Worm (Caenorhabditis elegans) whole organism, young adult: ENCODE results near the gene hcf-1.
A peak's percentile ranks its signal among the peaks of the same experiment; 100 is the strongest.

ENCODE experiments used
- B0019.2 ChIP-seq: fragments of 200-800 bp; sonication (Bioruptor generic); conservative IDR thresholded peaks from 2 replicates; pipeline ENCODE4 v1.3.6; 2022; ENCODE audit warnings: missing genetic modification reagents, missing genetic modification characterization, missing compliant biosample characterization
- B0035.1 ChIP-seq: sonication (generic microtip); optimal IDR thresholded peaks from 2 replicates; lab custom pipeline; 2016; ENCODE audit warnings: missing genetic modification characterization, mild to moderate bottlenecking, missing compliant biosample characterization, missing genotype, missing genetic modification reagents
- F10E7.11 ChIP-seq: sonication (generic microtip); optimal IDR thresholded peaks from 2 replicates; lab custom pipeline; 2017; ENCODE audit warnings: mild to moderate bottlenecking, missing genetic modification characterization, moderate library complexity, missing compliant biosample characterization
- F23B12.7 ChIP-seq: sonication (generic microtip); optimal IDR thresholded peaks from 2 replicates; lab custom pipeline; 2017; ENCODE audit warnings: missing genetic modification characterization, mild to moderate bottlenecking, missing compliant biosample characterization, antibody characterized with exemption, moderate library complexity; ENCODE audit not compliant: insufficient read depth
- F37B4.10 ChIP-seq: fragments of 200-800 bp; sonication (Bioruptor generic); IDR thresholded peaks from 2 replicates; pipeline ENCODE4 v1.3.6; 2022; ENCODE audit warnings: missing genetic modification characterization, missing compliant biosample characterization
- F49E8.2 ChIP-seq: sonication (generic microtip); optimal IDR thresholded peaks from 3 replicates; lab custom pipeline; 2017; ENCODE audit warnings: missing genetic modification characterization, mild to moderate bottlenecking, missing compliant biosample characterization, antibody characterized with exemption, moderate library complexity; ENCODE audit not compliant: insufficient read depth
- F52B5.7 ChIP-seq: sonication (generic microtip); optimal IDR thresholded peaks from 2 replicates; lab custom pipeline; 2016; ENCODE audit warnings: mild to moderate bottlenecking, missing genetic modification characterization, missing compliant biosample characterization
- F57A8.1 ChIP-seq: fragments of 200-800 bp; sonication (Bioruptor generic); optimal IDR thresholded peaks from 2 replicates; lab custom pipeline; 2018; ENCODE audit warnings: mild to moderate bottlenecking, missing genetic modification characterization, moderate library complexity, missing compliant biosample characterization
- K12H6.12 ChIP-seq: fragments of 200-800 bp; sonication (Bioruptor generic); optimal IDR thresholded peaks from 2 replicates; lab custom pipeline; 2018; ENCODE audit warnings: mild to moderate bottlenecking, missing genetic modification characterization, missing compliant biosample characterization
- Y67H2A.10 ChIP-seq: fragments of 200-800 bp; sonication (Bioruptor generic); conservative IDR thresholded peaks from 2 replicates; pipeline ENCODE4 v1.3.6; 2022; ENCODE audit warnings: missing genetic modification reagents, missing genetic modification characterization, missing compliant biosample characterization
- Y79H2A.3 ChIP-seq: fragments of 200-800 bp; sonication (Bioruptor generic); conservative IDR thresholded peaks from 2 replicates; pipeline ENCODE4 v1.3.6; 2022; ENCODE audit warnings: missing genetic modification reagents, missing genetic modification characterization, missing compliant biosample characterization
- ama-1 ChIP-seq, 3 experiments: fragments of 150-350 bp in 1 of 3; sonication (generic microtip) in 2 of 3; optimal IDR thresholded peaks; 2 replicates each; lab custom pipeline; 2014 to 2018; ENCODE audit warnings: missing biosample characterization in 2 of 3, missing genetic modification characterization in 2 of 3, missing genetic modification reagents in 2 of 3
- aptf-2 ChIP-seq: fragments of 200-800 bp; sonication (Bioruptor generic); conservative IDR thresholded peaks from 2 replicates; pipeline ENCODE4 v1.3.6; 2022; ENCODE audit warnings: missing genetic modification reagents, missing genetic modification characterization, missing compliant biosample characterization
- bed-1 ChIP-seq: fragments of 200-800 bp; sonication (Bioruptor generic); IDR thresholded peaks from 2 replicates; pipeline ENCODE4 v1.3.6; 2022; ENCODE audit warnings: missing genetic modification reagents, missing genetic modification characterization, missing compliant biosample characterization
- ceh-27 ChIP-seq: fragments of 200-800 bp; sonication (Bioruptor generic); optimal IDR thresholded peaks from 2 replicates; lab custom pipeline; 2018; ENCODE audit warnings: mild to moderate bottlenecking, missing genetic modification characterization, moderate library complexity, missing compliant biosample characterization
- ceh-58 ChIP-seq: fragments of 200-800 bp; sonication (Bioruptor generic); IDR thresholded peaks from 2 replicates; pipeline ENCODE4 v1.3.6; 2022; ENCODE audit warnings: missing genetic modification characterization, missing compliant biosample characterization
- ceh-91 ChIP-seq: fragments of 200-800 bp; sonication (Bioruptor generic); IDR thresholded peaks from 2 replicates; pipeline ENCODE4 v1.3.6; 2022; ENCODE audit warnings: missing genetic modification reagents, missing genetic modification characterization, missing compliant biosample characterization
- chd-7 ChIP-seq: sonication (generic microtip); optimal IDR thresholded peaks from 2 replicates; lab custom pipeline; 2016; ENCODE audit warnings: mild to moderate bottlenecking, missing genetic modification characterization, moderate library complexity, missing compliant biosample characterization
- dox-1 ChIP-seq: fragments of 200-800 bp; sonication (Bioruptor generic); IDR thresholded peaks from 2 replicates; pipeline ENCODE4 v1.3.6; 2022; ENCODE audit warnings: missing genetic modification reagents, missing genetic modification characterization, missing compliant biosample characterization
- dpff-1 ChIP-seq: sonication (generic microtip); optimal IDR thresholded peaks from 2 replicates; lab custom pipeline; 2017; ENCODE audit warnings: mild to moderate bottlenecking, missing genetic modification characterization, missing compliant biosample characterization
- dpl-1 ChIP-seq: fragments of 150-350 bp; optimal IDR thresholded peaks from 2 replicates; lab custom pipeline; 2014; ENCODE audit warnings: missing biosample characterization, missing genetic modification reagents, missing genetic modification characterization
- egl-44 ChIP-seq: fragments of 200-800 bp; sonication (Bioruptor generic); IDR thresholded peaks from 2 replicates; pipeline ENCODE4 v1.3.6; 2022; ENCODE audit warnings: missing genetic modification reagents, missing genetic modification characterization, missing compliant biosample characterization
- fkh-3 ChIP-seq: sonication (generic microtip); optimal IDR thresholded peaks from 2 replicates; lab custom pipeline; 2016; ENCODE audit warnings: mild to moderate bottlenecking, missing genetic modification characterization, missing compliant biosample characterization
- hmg-1.2 ChIP-seq: fragments of 200-800 bp; sonication (Bioruptor generic); IDR thresholded peaks from 2 replicates; pipeline ENCODE4 v1.3.6; 2022; ENCODE audit warnings: missing genetic modification reagents, missing genetic modification characterization, missing compliant biosample characterization
- hrde-1 ChIP-seq: sonication (generic microtip); optimal IDR thresholded peaks from 2 replicates; lab custom pipeline; 2016; ENCODE audit warnings: missing genetic modification characterization, mild to moderate bottlenecking, missing compliant biosample characterization, moderate library complexity, missing genotype, missing genetic modification reagents, borderline replicate concordance
- let-526 ChIP-seq: fragments of 200-800 bp; sonication (Bioruptor generic); IDR thresholded peaks from 2 replicates; pipeline ENCODE4 v1.3.6; 2022; ENCODE audit warnings: missing genetic modification reagents, missing genetic modification characterization, missing compliant biosample characterization
- let-607 ChIP-seq, 2 experiments: fragments of 200-800 bp in 1 of 2; sonication (Bioruptor generic) in 1 of 2; sonication (generic microtip) in 1 of 2; optimal IDR thresholded peaks; 2 replicates each; lab custom pipeline; 2016 to 2018; ENCODE audit warnings: mild to moderate bottlenecking in 2 of 2, missing compliant biosample characterization in 2 of 2, missing genetic modification characterization in 2 of 2, moderate library complexity in 2 of 2, missing genotype in 1 of 2
- lsl-1 ChIP-seq: fragments of 200-800 bp; sonication (Bioruptor generic); optimal IDR thresholded peaks from 2 replicates; lab custom pipeline; 2018; ENCODE audit warnings: mild to moderate bottlenecking, missing genetic modification characterization, moderate library complexity, missing compliant biosample characterization
- mxl-1 ChIP-seq: sonication (generic microtip); optimal IDR thresholded peaks from 2 replicates; lab custom pipeline; 2016; ENCODE audit warnings: missing genetic modification characterization, missing compliant biosample characterization
- nfya-1 ChIP-seq: sonication (generic microtip); optimal IDR thresholded peaks from 2 replicates; lab custom pipeline; 2017; ENCODE audit warnings: antibody characterized with exemption, missing compliant biosample characterization, missing genetic modification characterization, borderline replicate concordance; ENCODE audit not compliant: insufficient read depth
- nfya-2 ChIP-seq: fragments of 200-800 bp; sonication (Bioruptor generic); IDR thresholded peaks from 2 replicates; pipeline ENCODE4 v1.3.6; 2022; ENCODE audit warnings: missing genetic modification reagents, missing genetic modification characterization, missing compliant biosample characterization
- pbrm-1 ChIP-seq: fragments of 200-800 bp; sonication (Bioruptor generic); IDR thresholded peaks from 2 replicates; pipeline ENCODE4 v1.3.6; 2022; ENCODE audit warnings: missing genetic modification reagents, missing genetic modification characterization, missing compliant biosample characterization
- pha-4 ChIP-seq: fragments of 150-350 bp; sonication (generic microtip); optimal IDR thresholded peaks from 2 replicates; lab custom pipeline; 2014; ENCODE audit warnings: missing biosample characterization, missing genetic modification reagents, missing genetic modification characterization
- rcor-1 ChIP-seq: fragments of 200-800 bp; sonication (Bioruptor generic); IDR thresholded peaks from 2 replicates; pipeline ENCODE4 v1.3.6; 2022; ENCODE audit warnings: missing genetic modification reagents, missing genetic modification characterization, missing compliant biosample characterization
- repo-1 ChIP-seq: sonication (generic microtip); optimal IDR thresholded peaks from 2 replicates; lab custom pipeline; 2017; ENCODE audit warnings: mild to moderate bottlenecking, missing genetic modification characterization, missing compliant biosample characterization
- rpc-1 ChIP-seq, 2 experiments: fragments of 150-350 bp in 1 of 2; sonication (generic microtip) in 1 of 2; optimal IDR thresholded peaks; 2 replicates each; lab custom pipeline; 2014 to 2018; ENCODE audit warnings: missing biosample characterization in 1 of 2, missing genetic modification characterization in 1 of 2, missing genetic modification reagents in 1 of 2, missing genotype in 1 of 2
- sdz-38 ChIP-seq: sonication (generic microtip); optimal IDR thresholded peaks from 2 replicates; lab custom pipeline; 2016; ENCODE audit warnings: missing genotype, missing genetic modification characterization, missing compliant biosample characterization
- snpc-1.1 ChIP-seq: sonication (generic microtip); optimal IDR thresholded peaks from 2 replicates; lab custom pipeline; 2017; ENCODE audit warnings: missing genetic modification characterization, mild to moderate bottlenecking, missing compliant biosample characterization, antibody characterized with exemption, moderate library complexity, missing genotype, missing genetic modification reagents; ENCODE audit not compliant: insufficient read depth
- snpc-1.3 ChIP-seq: sonication (generic microtip); optimal IDR thresholded peaks from 2 replicates; lab custom pipeline; 2017; ENCODE audit warnings: missing genetic modification characterization, mild to moderate bottlenecking, missing compliant biosample characterization, antibody characterized with exemption, moderate library complexity, missing genotype, missing genetic modification reagents; ENCODE audit not compliant: insufficient read depth
- snpc-3.4 ChIP-seq: sonication (generic microtip); optimal IDR thresholded peaks from 2 replicates; lab custom pipeline; 2017; ENCODE audit warnings: missing genetic modification characterization, mild to moderate bottlenecking, missing compliant biosample characterization, antibody characterized with exemption, moderate library complexity, missing genotype, missing genetic modification reagents
- snpc-4 ChIP-seq, 5 experiments: fragments of 150-350 bp in 1 of 5; sonication (generic microtip) in 4 of 5; optimal IDR thresholded peaks; 2 replicates each; lab custom pipeline; 2014 to 2018; ENCODE audit warnings: missing genetic modification characterization in 5 of 5, missing biosample characterization in 3 of 5, antibody characterized with exemption in 2 of 5, mild to moderate bottlenecking in 2 of 5, missing compliant biosample characterization in 2 of 5, missing genotype in 2 of 5, moderate library complexity in 2 of 5, missing genetic modification reagents in 1 of 5
- tlf-1 ChIP-seq: fragments of 200-800 bp; sonication (Bioruptor generic); optimal IDR thresholded peaks from 2 replicates; lab custom pipeline; 2018; ENCODE audit warnings: mild to moderate bottlenecking, missing genetic modification characterization, missing compliant biosample characterization
- xnd-1 ChIP-seq: sonication (generic microtip); optimal IDR thresholded peaks from 2 replicates; lab custom pipeline; 2016; ENCODE audit warnings: missing genotype, missing genetic modification reagents, missing genetic modification characterization, missing compliant biosample characterization
- ztf-26 ChIP-seq: sonication (generic microtip); optimal IDR thresholded peaks from 2 replicates; lab custom pipeline; 2017; ENCODE audit warnings: missing genetic modification characterization, missing compliant biosample characterization

The hcf-1 gene

DNA sequence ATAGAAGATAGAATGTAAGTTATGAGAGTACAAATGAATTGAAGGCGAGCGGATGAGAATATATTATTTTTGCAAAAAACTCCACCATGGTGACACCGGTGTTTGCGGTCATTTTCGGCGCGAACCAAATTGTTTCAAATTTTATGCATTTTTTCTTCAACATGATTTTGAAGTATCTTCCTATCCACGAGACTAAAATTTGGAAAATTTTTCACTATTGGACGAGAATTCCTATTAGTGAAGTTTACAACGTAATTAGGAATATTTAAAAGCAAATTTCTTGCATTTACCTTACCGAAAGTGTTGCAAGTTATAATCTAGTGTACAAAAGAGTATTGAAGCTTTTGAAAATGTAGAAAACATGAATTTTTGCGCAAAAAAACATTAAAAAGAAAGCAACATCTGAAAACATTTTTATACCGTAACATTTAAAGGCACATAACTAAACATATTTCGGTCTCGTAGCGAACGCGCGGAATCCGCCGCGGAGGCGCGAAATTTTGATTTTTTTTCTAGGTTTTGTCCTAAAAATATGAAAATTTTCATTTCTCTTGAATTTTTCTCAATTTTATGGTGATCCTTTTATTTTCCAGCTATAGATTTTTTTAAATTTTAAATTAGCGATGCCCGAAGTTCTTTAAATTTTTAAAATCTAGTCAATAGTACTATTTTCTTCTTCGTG is 22.5 kb upstream of the hcf-1 start, which contains the start of gene sgo-1 (continued):
- no peak for TF ChIP-seq F10E7.11 (tag; lab: Kevin White, UChicago)
- TF ChIP-seq nfya-1: no peak
- TF ChIP-seq snpc-1.3: peak; percentile 85
- TF ChIP-seq rcor-1 (GFP tag; lab: Robert Waterston, UW): peak; percentile 93
- TF ChIP-seq Y67H2A.10 (GFP tag; lab: Robert Waterston, UW): 0 out of 2 replicates have a peak, but pooled peaks have one; percentile 43
- no peak for TF ChIP-seq B0035.1 (tag; lab: Kevin White, UChicago)
- TF ChIP-seq let-607 (tag; optimal IDR thresholded peaks at IDR 0.05; lab: Kevin White, UChicago): no peak
- TF ChIP-seq ztf-26 (tag; lab: Kevin White, UChicago): no peak
- no peak for TF ChIP-seq rpc-1 (optimal IDR thresholded peaks at IDR 0.05; lab: Kevin White, UChicago)
- no peak for TF ChIP-seq rpc-1 (tag; optimal IDR thresholded peaks at IDR 0.05; lab: Kevin White, UChicago)
- TF ChIP-seq K12H6.12 (tag; lab: Kevin White, UChicago): no peak
- peak; percentile 98 for TF ChIP-seq ceh-91 (GFP tag; lab: Robert Waterston, UW)
- peak; percentile 87 for TF ChIP-seq Y79H2A.3 (GFP tag; lab: Robert Waterston, UW)
- TF ChIP-seq F57A8.1: no peak
- TF ChIP-seq chd-7 (tag; lab: Kevin White, UChicago): no peak
- TF ChIP-seq F49E8.2 (tag; lab: Kevin White, UChicago): peak; percentile 85
- TF ChIP-seq hmg-1.2 (GFP tag; lab: Robert Waterston, UW): peak; percentile 68
- peak; percentile 53 for TF ChIP-seq snpc-1.1 (tag; lab: Kevin White, UChicago)
- peak; percentile 97 for TF ChIP-seq lsl-1 (GFP tag; lab: Kevin White, UChicago)
- no peak for TF ChIP-seq dpff-1 (tag; lab: Kevin White, UChicago)
- no peak for TF ChIP-seq let-526 (GFP tag; lab: Robert Waterston, UW)
- no peak for TF ChIP-seq aptf-2 (GFP tag; lab: Robert Waterston, UW)
- TF ChIP-seq xnd-1 (tag; lab: Kevin White, UChicago): peak; percentile 99
- no peak for TF ChIP-seq mxl-1 (tag; lab: Kevin White, UChicago)
- no peak for TF ChIP-seq ceh-58 (GFP tag; lab: Robert Waterston, UW)
- no peak for TF ChIP-seq sdz-38 (tag; lab: Kevin White, UChicago)
- no peak for TF ChIP-seq fkh-3 (tag; lab: Kevin White, UChicago)
- no peak for TF ChIP-seq bed-1 (GFP tag; lab: Robert Waterston, UW)
- TF ChIP-seq repo-1 (tag; lab: Kevin White, UChicago): no peak
- TF ChIP-seq pbrm-1 (GFP tag; lab: Robert Waterston, UW): peak; percentile 77; the same call in 1 of the 2 replicates
- TF ChIP-seq ama-1 (optimal IDR thresholded peaks at IDR 0.05; lab: Kevin White, UChicago): no peak
- no peak for TF ChIP-seq ama-1 (GFP tag; optimal IDR thresholded peaks at IDR 0.05; lab: Kevin White, UChicago)
- peak; percentile 90 for TF ChIP-seq B0019.2 (GFP tag; lab: Robert Waterston, UW)
- TF ChIP-seq ceh-27 (GFP tag; lab: Kevin White, UChicago): no peak
- TF ChIP-seq F37B4.10 (GFP tag; lab: Robert Waterston, UW): no peak
- TF ChIP-seq snpc-4 (GFP tag; optimal IDR thresholded peaks at IDR 0.05; lab: Kevin White, UChicago): peak; percentile 70
- peak in 3 of 4 experiments; percentile 41 to 70 (median 60) for TF ChIP-seq snpc-4 (tag; optimal IDR thresholded peaks at IDR 0.05; lab: Kevin White, UChicago)
- TF ChIP-seq egl-44 (GFP tag; lab: Robert Waterston, UW): no peak
- TF ChIP-seq hrde-1 (tag; lab: Kevin White, UChicago): peak; percentile 69
- peak; percentile 93 for TF ChIP-seq tlf-1
- peak; percentile 70; the same call in 1 of the 2 replicates for TF ChIP-seq nfya-2 (GFP tag; lab: Robert Waterston, UW)
- peak; percentile 91 for TF ChIP-seq dox-1 (GFP tag; lab: Robert Waterston, UW)
- no peak for TF ChIP-seq pha-4 (tag; lab: Kevin White, UChicago)
- peak; percentile 95 for TF ChIP-seq snpc-3.4 (tag; lab: Kevin White, UChicago)
- TF ChIP-seq F52B5.7 (tag; lab: Kevin White, UChicago): no peak
- no peak for TF ChIP-seq F23B12.7
- TF ChIP-seq dpl-1 (GFP tag; lab: Kevin White, UChicago): peak; percentile 95
